Fruit fly (Drosophila melanogaster) whole organism, pupa: Measurements from ENCODE around the gene CG33552.

Source experiments
- CG10348 ChIP-seq: fragments of 200-800 bp; sonication (Bioruptor generic); IDR thresholded peaks from 2 replicates; pipeline ENCODE4 v1.3.6; 2022; ENCODE audit warnings: missing biosample characterization, missing genetic modification characterization
- CG12605 ChIP-seq: fragments of 200-800 bp; sonication (Bioruptor generic); IDR thresholded peaks from 2 replicates; pipeline ENCODE4 v1.3.6; 2022; ENCODE audit warnings: missing biosample characterization, missing genetic modification characterization
- CG13204 ChIP-seq: fragments of 200-800 bp; sonication (Bioruptor generic); optimal IDR thresholded peaks from 2 replicates; lab custom pipeline; 2018; ENCODE audit warnings: missing biosample characterization, mild to moderate bottlenecking, missing genetic modification characterization, moderate library complexity
- CG14655 ChIP-seq: fragments of 200-800 bp; sonication (Bioruptor generic); optimal IDR thresholded peaks from 3 replicates; lab custom pipeline; 2017; ENCODE audit warnings: mild to moderate bottlenecking, missing biosample characterization, missing genetic modification reagents, missing genetic modification characterization
- CG15710 ChIP-seq: fragments of 200-800 bp; sonication (Bioruptor generic); optimal IDR thresholded peaks from 2 replicates; lab custom pipeline; 2018; ENCODE audit warnings: missing biosample characterization, mild to moderate bottlenecking, missing genetic modification characterization, moderate library complexity
- CG17806 ChIP-seq: fragments of 200-800 bp; sonication (Bioruptor generic); optimal IDR thresholded peaks from 2 replicates; lab custom pipeline; 2018; ENCODE audit warnings: missing biosample characterization, mild to moderate bottlenecking, missing genetic modification characterization, moderate library complexity
- CG32121 ChIP-seq: fragments of 200-800 bp; sonication (Bioruptor generic); IDR thresholded peaks from 2 replicates; pipeline ENCODE4 v1.3.6; 2022; ENCODE audit warnings: missing biosample characterization, missing genetic modification characterization
- CG34367 ChIP-seq: fragments of 200-800 bp; sonication (Bioruptor generic); optimal IDR thresholded peaks from 2 replicates; lab custom pipeline; 2018; ENCODE audit warnings: missing biosample characterization, mild to moderate bottlenecking, missing genetic modification characterization
- CG4496 ChIP-seq: fragments of 200-800 bp; sonication (Bioruptor generic); IDR thresholded peaks from 3 replicates; pipeline ENCODE4 v1.3.6; 2022; ENCODE audit warnings: missing biosample characterization, missing genetic modification characterization
- CG8159 ChIP-seq: fragments of 200-800 bp; sonication (Bioruptor generic); optimal IDR thresholded peaks from 3 replicates; lab custom pipeline; 2018; ENCODE audit warnings: missing biosample characterization, mild to moderate bottlenecking, missing genetic modification characterization, moderate library complexity
- CG8301 ChIP-seq: fragments of 200-800 bp; sonication (Bioruptor generic); optimal IDR thresholded peaks from 2 replicates; lab custom pipeline; 2018; ENCODE audit warnings: missing biosample characterization, mild to moderate bottlenecking, missing genetic modification characterization
- CG9948 ChIP-seq: fragments of 200-800 bp; sonication (Bioruptor generic); optimal IDR thresholded peaks from 2 replicates; lab custom pipeline; 2018; ENCODE audit warnings: missing biosample characterization, mild to moderate bottlenecking, missing genetic modification characterization, moderate library complexity
- D1 ChIP-seq: fragments of 200-800 bp; sonication (Bioruptor generic); optimal IDR thresholded peaks from 2 replicates; lab custom pipeline; 2018; ENCODE audit warnings: missing biosample characterization, mild to moderate bottlenecking, missing genetic modification characterization, moderate library complexity
- EcR ChIP-seq: fragments of 200-800 bp; sonication (Bioruptor generic); optimal IDR thresholded peaks from 3 replicates; lab custom pipeline; 2019; ENCODE audit warnings: missing biosample characterization, missing genetic modification characterization, mild to moderate bottlenecking, moderate library complexity, missing genetic modification reagents
- Ets98B ChIP-seq: fragments of 200-800 bp; sonication (Bioruptor generic); IDR thresholded peaks from 2 replicates; pipeline ENCODE4 v1.3.6; 2022; ENCODE audit warnings: missing biosample characterization, missing genetic modification characterization
- Pif1A ChIP-seq: fragments of 200-800 bp; sonication (Bioruptor generic); optimal IDR thresholded peaks from 3 replicates; lab custom pipeline; 2016; ENCODE audit warnings: missing biosample characterization, missing genetic modification characterization
- Pif1B ChIP-seq: fragments of 200-800 bp; sonication (Bioruptor generic); optimal IDR thresholded peaks from 3 replicates; lab custom pipeline; 2016; ENCODE audit warnings: missing biosample characterization, missing genetic modification characterization
- Snoo ChIP-seq: fragments of 200-800 bp; sonication (Bioruptor generic); optimal IDR thresholded peaks from 3 replicates; lab custom pipeline; 2017; ENCODE audit warnings: missing biosample characterization, mild to moderate bottlenecking, missing genetic modification characterization, inconsistent platforms
- fd96Ca ChIP-seq: fragments of 200-800 bp; sonication (Bioruptor generic); IDR thresholded peaks from 3 replicates; pipeline ENCODE4 v1.3.6; 2022; ENCODE audit warnings: missing biosample characterization, missing genetic modification characterization
- gl ChIP-seq: fragments of 200-800 bp; sonication (Bioruptor generic); optimal IDR thresholded peaks from 2 replicates; lab custom pipeline; 2018; ENCODE audit warnings: missing biosample characterization, mild to moderate bottlenecking, missing genetic modification characterization
- rn ChIP-seq: fragments of 200-800 bp; sonication (Bioruptor generic); IDR thresholded peaks from 2 replicates; pipeline ENCODE4 v1.3.6; 2022; ENCODE audit warnings: missing biosample characterization, missing genetic modification characterization

The CG33552 gene

dm6 chr2L:16645479-16646302 is 36.6 kb upstream of the CG33552 start:
- TF ChIP-seq fd96Ca (GFP tag; lab: Robert Waterston, UW) (0 out of 3 replicates have a peak, but pooled peaks have one; percentile 33), CG17806 (tag; lab: Kevin White, UChicago) (peak; percentile 22), CG9948 (peak; percentile 31), CG32121 (GFP tag; lab: Robert Waterston, UW) (no peak), CG8301 (tag; lab: Kevin White, UChicago) (peak; percentile 49), Pif1B (no peak), CG8159 (tag; lab: Kevin White, UChicago) (peak; percentile 39), Pif1A (GFP tag; lab: Kevin White, UChicago) (no peak), rn (GFP tag; lab: Robert Waterston, UW) (no peak), CG15710 (tag; lab: Kevin White, UChicago) (peak; percentile 24), EcR (peak; percentile 72), CG12605 (no peak), CG14655 (GFP tag; lab: Kevin White, UChicago) (peak; percentile 35), CG34367 (no peak), CG13204 (GFP tag; lab: Kevin White, UChicago) (no peak), CG10348 (GFP tag; lab: Robert Waterston, UW) (no peak), Ets98B (no peak), CG4496 (GFP tag; lab: Robert Waterston, UW) (peak; percentile 41; the same call in 1 of the 3 replicates), gl (tag; lab: Kevin White, UChicago) (no peak), Snoo (tag; lab: Kevin White, UChicago) (no peak), D1 (tag; lab: Kevin White, UChicago) (no peak)
- TF ChIP-seq, all 21 proteins: peak for 9

DNA sequence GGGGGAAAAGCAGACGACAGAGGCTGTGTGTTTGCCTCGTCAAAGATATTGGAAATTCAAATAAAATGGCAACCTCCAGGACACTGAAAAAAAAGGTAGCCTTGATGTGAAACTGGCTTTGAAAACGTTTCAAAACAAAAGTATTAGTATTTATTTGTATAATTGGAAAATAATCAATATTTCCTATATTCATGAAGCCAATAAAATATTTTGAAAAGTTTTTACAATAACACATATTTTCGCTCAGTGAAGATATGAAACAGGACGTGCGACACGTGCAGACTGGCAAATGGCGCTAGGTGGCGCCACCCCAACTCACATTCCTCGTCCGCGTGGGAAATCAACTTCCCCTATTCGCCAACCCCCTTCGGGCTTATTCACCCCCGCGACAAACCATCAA is 34.5 kb upstream of the CG33552 start:
- TF ChIP-seq gl (tag; lab: Kevin White, UChicago) = no peak
- TF ChIP-seq Snoo (tag; lab: Kevin White, UChicago) = no peak
- TF ChIP-seq Pif1A (GFP tag; lab: Kevin White, UChicago) = peak; percentile 54
- TF ChIP-seq Pif1B = no peak
- TF ChIP-seq CG8159 (tag; lab: Kevin White, UChicago) = peak; percentile 50
- peak; percentile 14; the same call in 1 of the 2 replicates for TF ChIP-seq Ets98B
- peak; percentile 40 for TF ChIP-seq CG17806 (tag; lab: Kevin White, UChicago)
- no peak for TF ChIP-seq CG13204 (GFP tag; lab: Kevin White, UChicago)
- peak; percentile 53 for TF ChIP-seq CG14655 (GFP tag; lab: Kevin White, UChicago)
- TF ChIP-seq CG8301 (tag; lab: Kevin White, UChicago) = peak; percentile 50
- no peak for TF ChIP-seq EcR
- peak; percentile 42 for TF ChIP-seq CG15710 (tag; lab: Kevin White, UChicago)
- no peak for TF ChIP-seq D1 (tag; lab: Kevin White, UChicago)
- TF ChIP-seq rn (GFP tag; lab: Robert Waterston, UW) = no peak
- TF ChIP-seq CG32121 (GFP tag; lab: Robert Waterston, UW) = no peak
- no peak for TF ChIP-seq fd96Ca (GFP tag; lab: Robert Waterston, UW)
- TF ChIP-seq CG4496 (GFP tag; lab: Robert Waterston, UW) = 0 out of 3 replicates have a peak, but pooled peaks have one; percentile 15
- no peak for TF ChIP-seq CG10348 (GFP tag; lab: Robert Waterston, UW)
- no peak for TF ChIP-seq CG34367
- TF ChIP-seq CG9948 = peak; percentile 21
- TF ChIP-seq CG12605 = no peak

DNA sequence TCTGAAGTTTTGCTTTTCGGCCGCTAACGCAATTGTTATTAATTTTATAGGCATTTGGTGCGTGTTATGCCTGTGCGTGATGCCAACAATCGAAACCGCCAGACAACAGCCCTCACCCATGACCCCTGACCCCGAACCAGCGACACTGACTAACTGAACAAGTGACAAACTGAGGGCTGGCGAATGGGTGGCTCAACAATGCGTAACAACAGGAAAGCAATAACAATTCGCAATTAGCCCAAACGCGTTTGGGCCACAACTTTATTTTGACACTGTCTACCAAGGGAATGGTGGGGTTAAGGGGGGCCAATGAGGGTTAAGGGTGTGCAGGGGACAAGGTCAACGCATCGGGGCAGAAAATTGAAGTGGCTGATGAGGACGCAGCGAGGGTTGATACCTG is 33.4 kb upstream of the CG33552 start:
- no peak for TF ChIP-seq CG34367
- no peak for TF ChIP-seq CG14655 (GFP tag; lab: Kevin White, UChicago)

dm6 chr2L:16653541-16653940 is 28.8 kb upstream of the CG33552 start:
- TF ChIP-seq EcR (no peak), gl (tag; lab: Kevin White, UChicago) (no peak), CG32121 (GFP tag; lab: Robert Waterston, UW) (no peak), CG15710 (tag; lab: Kevin White, UChicago) (no peak), CG12605 (no peak), CG14655 (GFP tag; lab: Kevin White, UChicago) (no peak), Snoo (tag; lab: Kevin White, UChicago) (no peak), CG10348 (GFP tag; lab: Robert Waterston, UW) (no peak), rn (GFP tag; lab: Robert Waterston, UW) (no peak), Pif1A (GFP tag; lab: Kevin White, UChicago) (no peak), CG8301 (tag; lab: Kevin White, UChicago) (no peak), Pif1B (no peak), CG4496 (GFP tag; lab: Robert Waterston, UW) (no peak), CG9948 (no peak), fd96Ca (GFP tag; lab: Robert Waterston, UW) (no peak)

DNA sequence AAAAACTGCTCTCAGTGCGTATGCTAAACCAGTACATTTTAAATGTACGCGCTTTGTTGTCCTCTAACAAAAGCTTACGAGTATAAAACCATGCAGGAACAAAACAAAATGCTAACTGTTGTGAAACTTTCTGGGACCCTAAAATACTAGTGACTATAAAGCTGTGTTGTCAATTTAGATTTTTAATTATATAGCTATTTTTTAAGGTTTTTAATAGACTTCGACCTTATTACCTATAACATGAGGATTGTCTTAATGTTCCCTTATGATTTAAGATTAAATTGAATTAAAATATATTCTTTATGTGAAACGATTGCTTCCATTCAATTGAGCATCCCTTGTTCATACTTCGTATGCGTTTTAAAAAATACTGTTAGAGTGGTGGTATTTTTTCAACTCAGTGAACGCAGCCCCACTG is 25.6 kb upstream of the CG33552 start:
- TF ChIP-seq Ets98B (peak; percentile 30; the same call in 1 of the 2 replicates), rn (GFP tag; lab: Robert Waterston, UW) (0 out of 2 replicates have a peak, but pooled peaks have one; percentile 21), CG9948 (peak; percentile 44), gl (tag; lab: Kevin White, UChicago) (no peak), CG17806 (tag; lab: Kevin White, UChicago) (peak; percentile 21), CG8301 (tag; lab: Kevin White, UChicago) (no peak), Snoo (tag; lab: Kevin White, UChicago) (no peak), Pif1B (no peak), CG10348 (GFP tag; lab: Robert Waterston, UW) (no peak), D1 (tag; lab: Kevin White, UChicago) (no peak), EcR (peak; percentile 8), CG8159 (tag; lab: Kevin White, UChicago) (peak; percentile 56), CG15710 (tag; lab: Kevin White, UChicago) (peak; percentile 49), CG34367 (peak; percentile 24)
